Fruit fly (Drosophila melanogaster) whole organism, embryonic: ENCODE measurements around the gene CG43318.
A peak's percentile ranks its signal among the peaks of the same experiment; 100 is the strongest.

ENCODE experiments used
- Antp ChIP-seq: fragments of 200-800 bp; sonication (Bioruptor generic); optimal IDR thresholded peaks from 3 replicates; lab custom pipeline; 2016; ENCODE audit warnings: missing biosample characterization, missing genetic modification characterization
- Asciz ChIP-seq: fragments of 200-800 bp; sonication (Bioruptor generic); optimal IDR thresholded peaks from 2 replicates; lab custom pipeline; 2017; ENCODE audit warnings: missing biosample characterization, mild to moderate bottlenecking, missing genetic modification characterization, missing genetic modification reagents
- B-H1 ChIP-seq: fragments of 200-800 bp; sonication (Bioruptor generic); IDR thresholded peaks from 3 replicates; pipeline ENCODE4 v1.3.6; 2022; ENCODE audit warnings: missing biosample characterization, missing genetic modification characterization
- CG1024 ChIP-seq: fragments of 200-800 bp; sonication (Bioruptor generic); IDR thresholded peaks from 2 replicates; pipeline ENCODE4 v1.3.6; 2022; ENCODE audit warnings: missing biosample characterization, missing genetic modification characterization
- CG10267 ChIP-seq: fragments of 200-800 bp; sonication (Bioruptor generic); optimal IDR thresholded peaks from 2 replicates; lab custom pipeline; 2018; ENCODE audit warnings: missing biosample characterization, mild to moderate bottlenecking, missing genetic modification characterization, moderate library complexity
- CG11695 ChIP-seq: fragments of 200-800 bp; sonication (Bioruptor generic); IDR thresholded peaks from 3 replicates; pipeline ENCODE4 v1.3.6; 2022; ENCODE audit warnings: missing biosample characterization, missing genetic modification characterization
- CG12299 ChIP-seq: fragments of 200-800 bp; sonication (Bioruptor generic); optimal IDR thresholded peaks from 2 replicates; lab custom pipeline; 2018; ENCODE audit warnings: missing biosample characterization, mild to moderate bottlenecking, missing genetic modification characterization
- CG12744 ChIP-seq: fragments of 200-800 bp; sonication (Bioruptor generic); optimal IDR thresholded peaks from 2 replicates; lab custom pipeline; 2016; ENCODE audit warnings: missing biosample characterization, missing genetic modification characterization
- CG14050 ChIP-seq: fragments of 200-800 bp; sonication (Bioruptor generic); IDR thresholded peaks from 3 replicates; pipeline ENCODE4 v1.3.6; 2022; ENCODE audit warnings: missing biosample characterization, missing genetic modification characterization
- CG15073 ChIP-seq: fragments of 200-800 bp; sonication (Bioruptor generic); optimal IDR thresholded peaks from 2 replicates; lab custom pipeline; 2016; ENCODE audit warnings: missing biosample characterization, missing genetic modification characterization
- CG17568 ChIP-seq: fragments of 200-800 bp; sonication (Bioruptor generic); optimal IDR thresholded peaks from 2 replicates; lab custom pipeline; 2018; ENCODE audit warnings: missing biosample characterization, mild to moderate bottlenecking, missing genetic modification characterization, moderate library complexity
- CG17612 ChIP-seq: fragments of 200-800 bp; sonication (Bioruptor generic); IDR thresholded peaks from 2 replicates; pipeline ENCODE4 v1.3.6; 2022; ENCODE audit warnings: missing biosample characterization, missing genetic modification characterization
- CG18262 ChIP-seq: fragments of 200-800 bp; optimal IDR thresholded peaks from 3 replicates; lab custom pipeline; 2019; ENCODE audit warnings: missing biosample characterization, mild to moderate bottlenecking, missing genetic modification characterization, moderate library complexity
- CG2712 ChIP-seq: fragments of 200-800 bp; optimal IDR thresholded peaks from 3 replicates; lab custom pipeline; 2019; ENCODE audit warnings: missing biosample characterization, mild to moderate bottlenecking, missing genetic modification characterization, moderate library complexity
- CG6813 ChIP-seq: fragments of 200-800 bp; sonication (Bioruptor generic); optimal IDR thresholded peaks from 2 replicates; lab custom pipeline; 2017; ENCODE audit warnings: missing biosample characterization, missing genetic modification characterization, mild to moderate bottlenecking, moderate library complexity, missing genetic modification reagents
- CG9932 ChIP-seq: fragments of 200-800 bp; sonication (Bioruptor generic); IDR thresholded peaks from 2 replicates; pipeline ENCODE4 v1.3.6; 2022; ENCODE audit warnings: missing biosample characterization, missing genetic modification characterization
- D19A ChIP-seq: fragments of 200-800 bp; optimal IDR thresholded peaks from 3 replicates; lab custom pipeline; 2019; ENCODE audit warnings: missing biosample characterization, mild to moderate bottlenecking, missing genetic modification characterization, moderate library complexity
- Dip2 ChIP-seq: fragments of 200-800 bp; sonication (Bioruptor generic); IDR thresholded peaks from 2 replicates; pipeline ENCODE4 v1.3.6; 2022; ENCODE audit warnings: missing biosample characterization, missing genetic modification characterization
- Dll ChIP-seq: fragments of 200-800 bp; sonication (Bioruptor generic); IDR thresholded peaks from 4 replicates; pipeline ENCODE4 v1.3.6; 2022; ENCODE audit warnings: missing biosample characterization, missing genetic modification characterization; ENCODE audit not compliant: partially characterized antibody
- E2f2 ChIP-seq: fragments of 200-800 bp; sonication (Bioruptor generic); IDR thresholded peaks from 2 replicates; pipeline ENCODE4 v1.3.6; 2022; ENCODE audit warnings: missing biosample characterization, missing genetic modification characterization
- Gsc ChIP-seq: fragments of 200-800 bp; sonication (Bioruptor generic); IDR thresholded peaks from 2 replicates; pipeline ENCODE4 v1.3.6; 2022; ENCODE audit warnings: missing biosample characterization, missing genetic modification characterization
- H15 ChIP-seq: fragments of 200-800 bp; sonication (Bioruptor generic); IDR thresholded peaks from 3 replicates; pipeline ENCODE4 v1.3.6; 2022; ENCODE audit warnings: missing biosample characterization, missing genetic modification characterization
- HmgD ChIP-seq: fragments of 200-800 bp; sonication (Bioruptor generic); optimal IDR thresholded peaks from 3 replicates; lab custom pipeline; 2016; ENCODE audit warnings: missing biosample characterization, missing genetic modification characterization
- Hmr ChIP-seq: fragments of 200-800 bp; sonication (Bioruptor generic); optimal IDR thresholded peaks from 3 replicates; lab custom pipeline; 2017; ENCODE audit warnings: mild to moderate bottlenecking, missing biosample characterization, missing genetic modification reagents, missing genetic modification characterization
- Hr51 ChIP-seq, 2 experiments: fragments of 200-800 bp; sonication (Bioruptor generic); optimal IDR thresholded peaks; 2 replicates in 1 of 2; 3 replicates in 1 of 2; lab custom pipeline; 2016 to 2018; ENCODE audit warnings: missing biosample characterization in 2 of 2, missing genetic modification characterization in 2 of 2, mild to moderate bottlenecking in 1 of 2, moderate library complexity in 1 of 2
- Meics ChIP-seq: fragments of 200-800 bp; sonication (Bioruptor generic); optimal IDR thresholded peaks from 2 replicates; lab custom pipeline; 2017; ENCODE audit warnings: missing biosample characterization, mild to moderate bottlenecking, missing genetic modification characterization
- Nf-YB ChIP-seq: fragments of 200-800 bp; sonication (Bioruptor generic); optimal IDR thresholded peaks from 3 replicates; lab custom pipeline; 2019; ENCODE audit warnings: missing biosample characterization, mild to moderate bottlenecking, missing genetic modification characterization, moderate library complexity
- Sox100B ChIP-seq: fragments of 200-800 bp; sonication (Bioruptor generic); optimal IDR thresholded peaks from 3 replicates; lab custom pipeline; 2018; ENCODE audit warnings: missing biosample characterization, mild to moderate bottlenecking, missing genetic modification characterization
- Stat92E ChIP-seq, 3 experiments: fragments of >200 bp in 2 of 3; fragments of 200-800 bp in 1 of 3; sonication (Bioruptor generic) in 1 of 3; optimal IDR thresholded peaks; 2 replicates each; lab custom pipeline; 2017 to 2019; ENCODE audit warnings: missing biosample characterization in 3 of 3, missing genetic modification characterization in 3 of 3, mild to moderate bottlenecking in 1 of 3, moderate library complexity in 1 of 3
- ab ChIP-seq: fragments of 200-800 bp; sonication (Bioruptor generic); optimal IDR thresholded peaks from 2 replicates; lab custom pipeline; 2016; ENCODE audit warnings: missing biosample characterization, missing genetic modification characterization
- ara ChIP-seq: fragments of 200-800 bp; sonication (Bioruptor generic); IDR thresholded peaks from 2 replicates; pipeline ENCODE4 v1.3.6; 2022; ENCODE audit warnings: missing biosample characterization, missing genetic modification characterization
- bcd ChIP-seq: fragments of 200-800 bp; sonication (Bioruptor generic); optimal IDR thresholded peaks from 2 replicates; lab custom pipeline; 2017; ENCODE audit warnings: missing biosample characterization, mild to moderate bottlenecking, missing genetic modification characterization
- crp ChIP-seq, 2 experiments: fragments of 200-800 bp; sonication (Bioruptor generic); optimal IDR thresholded peaks; 2 replicates in 1 of 2; 3 replicates in 1 of 2; lab custom pipeline; 2017; ENCODE audit warnings: missing biosample characterization in 2 of 2, missing genetic modification characterization in 2 of 2, mild to moderate bottlenecking in 1 of 2, moderate library complexity in 1 of 2
- dan ChIP-seq: fragments of 200-800 bp; sonication (Bioruptor generic); IDR thresholded peaks from 2 replicates; pipeline ENCODE4 v1.3.6; 2022; ENCODE audit warnings: missing biosample characterization, missing genetic modification characterization
- dmrt11E ChIP-seq: fragments of 200-800 bp; sonication (Bioruptor generic); optimal IDR thresholded peaks from 3 replicates; lab custom pipeline; 2018; ENCODE audit warnings: missing biosample characterization, mild to moderate bottlenecking, missing genetic modification characterization, moderate library complexity
- dpn ChIP-seq, 2 experiments: fragments of 200-800 bp; sonication (Bioruptor generic); optimal IDR thresholded peaks; 3 replicates each; lab custom pipeline; 2016; ENCODE audit warnings: missing biosample characterization in 2 of 2, missing genetic modification characterization in 2 of 2
- ems ChIP-seq: fragments of 200-800 bp; sonication (Bioruptor generic); optimal IDR thresholded peaks from 3 replicates; lab custom pipeline; 2016; ENCODE audit warnings: missing biosample characterization, missing genetic modification characterization
- gfzf ChIP-seq: fragments of 200-800 bp; sonication (Bioruptor generic); optimal IDR thresholded peaks from 2 replicates; lab custom pipeline; 2016; ENCODE audit warnings: missing biosample characterization, mild to moderate bottlenecking, missing genetic modification characterization, moderate library complexity
- her ChIP-seq: fragments of 200-800 bp; sonication (Bioruptor generic); optimal IDR thresholded peaks from 2 replicates; lab custom pipeline; 2016; ENCODE audit warnings: missing biosample characterization, missing genetic modification characterization
- inv ChIP-seq: fragments of 200-800 bp; sonication (Bioruptor generic); IDR thresholded peaks from 2 replicates; pipeline ENCODE4 v1.3.6; 2022; ENCODE audit warnings: missing biosample characterization, missing genetic modification characterization; ENCODE audit not compliant: partially characterized antibody
- lov ChIP-seq, 2 experiments: fragments of 200-800 bp in 1 of 2; fragments of >200 bp in 1 of 2; sonication (Bioruptor generic) in 1 of 2; IDR thresholded peaks in 1 of 2; optimal IDR thresholded peaks in 1 of 2; 2 replicates in 1 of 2; 3 replicates in 1 of 2; pipeline versions ENCODE4 v1.3.6 to Lab custom; 2017 to 2022; ENCODE audit warnings: missing biosample characterization in 1 of 2, missing genetic modification characterization in 1 of 2
- odd ChIP-seq: fragments of 200-800 bp; sonication (Bioruptor generic); optimal IDR thresholded peaks from 2 replicates; lab custom pipeline; 2017; ENCODE audit warnings: missing biosample characterization, mild to moderate bottlenecking, missing genetic modification characterization
- row ChIP-seq: fragments of 200-800 bp; sonication (Bioruptor generic); IDR thresholded peaks from 3 replicates; pipeline ENCODE4 v1.3.6; 2022; ENCODE audit warnings: missing biosample characterization, missing genetic modification characterization
- run ChIP-seq: fragments of 200-800 bp; sonication (Bioruptor generic); optimal IDR thresholded peaks from 3 replicates; lab custom pipeline; 2018; ENCODE audit warnings: missing biosample characterization, mild to moderate bottlenecking, missing genetic modification characterization
- sens ChIP-seq: fragments of 200-800 bp; sonication (Bioruptor generic); peaks from one replicate; lab custom pipeline; 2016; ENCODE audit warnings: missing biosample characterization, missing genetic modification characterization
- slbo ChIP-seq: fragments of 200-800 bp; sonication (Bioruptor generic); IDR thresholded peaks from 2 replicates; pipeline ENCODE4 v1.3.6; 2022; ENCODE audit warnings: missing biosample characterization, missing genetic modification characterization
- slp2 ChIP-seq: fragments of 200-800 bp; sonication (Bioruptor generic); optimal IDR thresholded peaks from 2 replicates; lab custom pipeline; 2016; ENCODE audit warnings: missing biosample characterization, missing genetic modification characterization
- sug ChIP-seq: fragments of 200-800 bp; optimal IDR thresholded peaks from 2 replicates; lab custom pipeline; 2019; ENCODE audit warnings: missing biosample characterization, mild to moderate bottlenecking, missing genetic modification characterization, moderate library complexity
- twi ChIP-seq: fragments of 200-800 bp; optimal IDR thresholded peaks from 2 replicates; lab custom pipeline; 2019; ENCODE audit warnings: missing biosample characterization, mild to moderate bottlenecking, missing genetic modification characterization, moderate library complexity
- wor ChIP-seq: fragments of 200-800 bp; sonication (Bioruptor generic); IDR thresholded peaks from 2 replicates; pipeline ENCODE4 v1.3.6; 2022; ENCODE audit warnings: missing biosample characterization, missing genetic modification characterization

The CG43318 gene

DNA sequence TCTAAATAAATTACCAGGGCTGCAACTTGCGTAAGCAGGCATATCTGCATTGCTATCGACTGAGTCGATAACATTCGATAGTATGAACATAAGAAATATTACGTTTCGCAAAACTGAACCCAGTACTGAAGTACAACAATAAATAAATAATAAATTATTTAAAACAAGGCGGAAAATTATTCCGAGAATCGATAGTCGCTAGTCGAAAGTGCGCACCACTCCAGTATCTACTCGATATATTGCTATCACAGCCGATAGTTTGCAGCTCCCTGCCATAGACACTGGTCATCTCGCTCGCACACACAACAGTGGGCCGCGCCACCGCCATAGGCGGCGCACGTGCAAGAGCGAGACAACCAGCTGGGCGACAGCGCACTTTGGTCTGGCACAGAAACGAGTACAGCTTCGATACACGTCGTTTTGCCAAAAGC is 39.8 kb downstream of the CG43318 start, which contains the start of gene nsl1 (continued):
- TF ChIP-seq sug (tag; lab: Kevin White, UChicago) (peak; percentile 61), CG17612 (GFP tag; lab: Robert Waterston, UW) (no peak), Hmr (GFP tag; lab: Kevin White, UChicago) (peak; percentile 50), wor (GFP tag; lab: Robert Waterston, UW) (0 out of 2 replicates have a peak, but pooled peaks have one; percentile 18), ems (peak; percentile 20), E2f2 (GFP tag; lab: Robert Waterston, UW) (peak; percentile 61), Meics (GFP tag; lab: Kevin White, UChicago) (peak; percentile 9), CG15073 (GFP tag; lab: Kevin White, UChicago) (no peak), crp (GFP tag; optimal IDR thresholded peaks at IDR 0.05; lab: Kevin White, UChicago) (peak in 1 of 2 experiments; percentile 5), CG14050 (GFP tag; lab: Robert Waterston, UW) (0 out of 3 replicates have a peak, but pooled peaks have one; percentile 14), row (GFP tag; lab: Robert Waterston, UW) (peak; percentile 71), twi (tag; lab: Kevin White, UChicago) (peak; percentile 31), run (no peak), Hr51 (GFP tag; optimal IDR thresholded peaks at IDR 0.05; lab: Kevin White, UChicago) (peak in 1 of 2 experiments; percentile 42), ara (peak; percentile 25; the same call in 1 of the 2 replicates), CG18262 (tag; lab: Kevin White, UChicago) (peak; percentile 37), Stat92E (GFP tag; optimal IDR thresholded peaks at IDR 0.05; lab: Kevin White, UChicago) (no peak), odd (GFP tag; lab: Kevin White, UChicago) (no peak), CG9932 (GFP tag; lab: Robert Waterston, UW) (peak; percentile 61), lov (optimal IDR thresholded peaks at IDR 0.05; lab: Kevin White, UChicago) (no peak), lov (GFP tag; IDR thresholded peaks at IDR 0.05; lab: Robert Waterston, UW) (0 out of 3 replicates have a peak, but pooled peaks have one; percentile 5), sens (peak; percentile 74), Dll (GFP tag; lab: Robert Waterston, UW) (peak; percentile 97), Gsc (GFP tag; lab: Robert Waterston, UW) (no peak), gfzf (GFP tag; lab: Kevin White, UChicago) (peak; percentile 7), CG11695 (GFP tag; lab: Robert Waterston, UW) (no peak), CG12744 (GFP tag; lab: Kevin White, UChicago) (no peak), B-H1 (GFP tag; lab: Robert Waterston, UW) (no peak), H15 (GFP tag; lab: Robert Waterston, UW) (no peak), CG12299 (tag; lab: Kevin White, UChicago) (peak; percentile 19), CG10267 (peak; percentile 74), Sox100B (GFP tag; lab: Kevin White, UChicago) (no peak), her (no peak), Antp (GFP tag; lab: Kevin White, UChicago) (peak; percentile 24), dan (no peak), CG17568 (no peak), bcd (GFP tag; lab: Kevin White, UChicago) (peak; percentile 48), HmgD (GFP tag; lab: Kevin White, UChicago) (peak; percentile 54), slp2 (no peak), dmrt11E (tag; lab: Kevin White, UChicago) (peak; percentile 29), CG6813 (GFP tag; lab: Kevin White, UChicago) (peak; percentile 4), Dip2 (GFP tag; lab: Robert Waterston, UW) (no peak), Nf-YB (peak; percentile 28), ab (GFP tag; lab: Kevin White, UChicago) (peak; percentile 6), slbo (peak; percentile 51; the same call in 1 of the 2 replicates), CG2712 (tag; lab: Kevin White, UChicago) (peak; percentile 74), dpn (GFP tag; optimal IDR thresholded peaks at IDR 0.05; lab: Kevin White, UChicago) (peak in 1 of 2 experiments; percentile 37), Asciz (GFP tag; lab: Kevin White, UChicago) (no peak), CG1024 (GFP tag; lab: Robert Waterston, UW) (no peak), inv (GFP tag; lab: Robert Waterston, UW) (peak; percentile 97), D19A (tag; lab: Kevin White, UChicago) (peak; percentile 38)
